Worm (Caenorhabditis elegans) whole organism, late embryonic: ENCODE results near the gene R07E5.4.

ENCODE experiments used
- K02D7.2 ChIP-seq: sonication (generic microtip); optimal IDR thresholded peaks from 2 replicates; lab custom pipeline; 2017; ENCODE audit warnings: mild to moderate bottlenecking, missing genetic modification characterization, missing compliant biosample characterization
- ama-1 ChIP-seq: fragments of 150-350 bp; optimal IDR thresholded peaks from 2 replicates; lab custom pipeline; 2014
- ceh-34 ChIP-seq: sonication (generic microtip); optimal IDR thresholded peaks from 2 replicates; lab custom pipeline; 2016; ENCODE audit warnings: mild to moderate bottlenecking, missing genetic modification characterization, missing compliant biosample characterization
- ceh-45 ChIP-seq: fragments of 200-800 bp; sonication (Bioruptor generic); IDR thresholded peaks from 2 replicates; pipeline ENCODE4 v1.3.6; 2022; ENCODE audit warnings: missing genetic modification reagents, missing genetic modification characterization, missing compliant biosample characterization
- ceh-48 ChIP-seq: sonication (generic microtip); optimal IDR thresholded peaks from 2 replicates; lab custom pipeline; 2016; ENCODE audit warnings: missing genetic modification characterization, inconsistent platforms, missing compliant biosample characterization
- ceh-6 ChIP-seq: fragments of 200-800 bp; sonication (Bioruptor generic); optimal IDR thresholded peaks from 2 replicates; lab custom pipeline; 2018; ENCODE audit warnings: mild to moderate bottlenecking, missing genetic modification characterization, missing compliant biosample characterization
- dve-1 ChIP-seq: sonication (generic microtip); optimal IDR thresholded peaks from 2 replicates; lab custom pipeline; 2017; ENCODE audit warnings: antibody characterized with exemption, mild to moderate bottlenecking, missing genetic modification characterization, missing compliant biosample characterization
- elt-2 ChIP-seq: sonication (generic microtip); optimal IDR thresholded peaks from 2 replicates; lab custom pipeline; 2016; ENCODE audit warnings: missing genetic modification reagents, missing genetic modification characterization, missing compliant biosample characterization
- hlh-13 ChIP-seq: fragments of 200-800 bp; sonication (Bioruptor generic); optimal IDR thresholded peaks from 2 replicates; lab custom pipeline; 2018; ENCODE audit warnings: mild to moderate bottlenecking, missing genetic modification characterization, missing compliant biosample characterization
- lim-6 ChIP-seq: sonication (generic microtip); optimal IDR thresholded peaks from 2 replicates; lab custom pipeline; 2016; ENCODE audit warnings: missing genetic modification characterization, missing compliant biosample characterization
- nhr-11 ChIP-seq: fragments of 150-350 bp; optimal IDR thresholded peaks from 2 replicates; lab custom pipeline; 2014; ENCODE audit warnings: missing biosample characterization, missing genetic modification characterization
- pha-4 ChIP-seq: fragments of 150-350 bp; optimal IDR thresholded peaks from 2 replicates; lab custom pipeline; 2018; ENCODE audit warnings: missing biosample characterization, missing genetic modification reagents, missing genetic modification characterization
- pqm-1 ChIP-seq: sonication (generic microtip); optimal IDR thresholded peaks from 2 replicates; lab custom pipeline; 2016; ENCODE audit warnings: missing genetic modification characterization, missing compliant biosample characterization
- rnt-1 ChIP-seq: sonication (generic microtip); optimal IDR thresholded peaks from 2 replicates; lab custom pipeline; 2016; ENCODE audit warnings: missing genetic modification characterization, missing compliant biosample characterization

DNA sequence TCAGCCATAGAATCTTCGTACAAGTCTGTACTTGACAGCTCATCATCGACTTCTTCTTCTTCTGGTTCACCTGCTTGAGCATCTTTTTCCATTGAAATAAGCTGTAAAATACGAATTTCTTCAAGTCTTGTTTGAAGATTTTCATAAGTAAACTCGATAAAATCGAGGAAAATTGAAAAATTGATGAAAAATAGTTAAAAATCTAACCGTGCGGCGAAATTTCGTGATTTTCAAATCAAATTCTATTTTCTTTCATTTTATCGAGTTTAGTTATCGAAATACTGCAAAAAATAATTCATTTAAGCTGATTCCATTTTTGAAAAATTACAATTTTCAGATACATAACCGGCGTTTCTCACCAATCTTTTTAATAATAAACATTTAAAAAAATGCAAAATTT is 20.5 kb downstream of the R07E5.4 start, which contains the start of gene R07E5.11:
- TF ChIP-seq ama-1 (lab: Kevin White, UChicago) (no peak), ceh-48 (tag; lab: Kevin White, UChicago) (no peak), ceh-34 (tag; lab: Kevin White, UChicago) (no peak), elt-2 (tag; lab: Kevin White, UChicago) (no peak), K02D7.2 (no peak), ceh-6 (GFP tag; lab: Kevin White, UChicago) (no peak), rnt-1 (tag; lab: Kevin White, UChicago) (no peak), dve-1 (tag; lab: Kevin White, UChicago) (no peak), nhr-11 (tag; lab: Kevin White, UChicago) (no peak), ceh-45 (GFP tag; lab: Robert Waterston, UW) (no peak), pqm-1 (tag; lab: Kevin White, UChicago) (no peak), pha-4 (tag; lab: Kevin White, UChicago) (no peak), lim-6 (tag; lab: Kevin White, UChicago) (no peak), hlh-13 (GFP tag; lab: Kevin White, UChicago) (no peak)
